Worm (Caenorhabditis elegans) whole organism, young adult: Measurements from ENCODE around the gene F08D12.4.

Experiments used
- B0261.1 ChIP-seq: sonication (generic microtip); optimal IDR thresholded peaks from 2 replicates; lab custom pipeline; 2016; ENCODE audit warnings: mild to moderate bottlenecking, missing genetic modification characterization, moderate library complexity, missing compliant biosample characterization
- F39B2.1 ChIP-seq: fragments of 200-800 bp; sonication (Bioruptor generic); IDR thresholded peaks from 2 replicates; pipeline ENCODE4 v1.3.6; 2022; ENCODE audit warnings: missing genetic modification reagents, missing genetic modification characterization, missing compliant biosample characterization
- F57C9.4 ChIP-seq: sonication (generic microtip); optimal IDR thresholded peaks from 2 replicates; lab custom pipeline; 2017; ENCODE audit warnings: mild to moderate bottlenecking, missing genetic modification characterization, missing compliant biosample characterization
- K11D2.4 ChIP-seq: fragments of 200-800 bp; sonication (Bioruptor generic); IDR thresholded peaks from 2 replicates; pipeline ENCODE4 v1.3.6; 2022; ENCODE audit warnings: missing genetic modification reagents, missing genetic modification characterization, missing compliant biosample characterization
- T07F8.4 ChIP-seq: sonication (generic microtip); optimal IDR thresholded peaks from 2 replicates; lab custom pipeline; 2016; ENCODE audit warnings: mild to moderate bottlenecking, missing genetic modification characterization, moderate library complexity, missing compliant biosample characterization
- Y95B8A.8 ChIP-seq: fragments of 200-800 bp; sonication (Bioruptor generic); IDR thresholded peaks from 2 replicates; pipeline ENCODE4 v1.3.6; 2022; ENCODE audit warnings: missing genetic modification reagents, missing genetic modification characterization, missing compliant biosample characterization
- atf-7 ChIP-seq: sonication (generic microtip); optimal IDR thresholded peaks from 2 replicates; lab custom pipeline; 2017; ENCODE audit warnings: mild to moderate bottlenecking, missing genetic modification characterization, missing compliant biosample characterization
- athp-1 ChIP-seq: sonication (generic microtip); optimal IDR thresholded peaks from 2 replicates; lab custom pipeline; 2017; ENCODE audit warnings: mild to moderate bottlenecking, missing genetic modification characterization, missing compliant biosample characterization
- attf-6 ChIP-seq: fragments of 200-800 bp; sonication (Bioruptor generic); IDR thresholded peaks from 2 replicates; pipeline ENCODE4 v1.3.6; 2022; ENCODE audit warnings: missing genetic modification reagents, missing genetic modification characterization, missing compliant biosample characterization
- ceh-79 ChIP-seq: sonication (generic microtip); optimal IDR thresholded peaks from 2 replicates; lab custom pipeline; 2017; ENCODE audit warnings: mild to moderate bottlenecking, missing genetic modification characterization, missing compliant biosample characterization
- dox-1 ChIP-seq: fragments of 200-800 bp; sonication (Bioruptor generic); IDR thresholded peaks from 2 replicates; pipeline ENCODE4 v1.3.6; 2022; ENCODE audit warnings: missing genetic modification reagents, missing genetic modification characterization, missing compliant biosample characterization
- efl-1 ChIP-seq: fragments of 150-350 bp; optimal IDR thresholded peaks from 2 replicates; lab custom pipeline; 2014; ENCODE audit warnings: missing biosample characterization, missing genetic modification reagents, missing genetic modification characterization
- egl-18 ChIP-seq: fragments of 200-800 bp; sonication (Bioruptor generic); IDR thresholded peaks from 2 replicates; pipeline ENCODE4 v1.3.6; 2022; ENCODE audit warnings: missing genetic modification reagents, missing genetic modification characterization, missing compliant biosample characterization
- egl-44 ChIP-seq: fragments of 200-800 bp; sonication (Bioruptor generic); IDR thresholded peaks from 2 replicates; pipeline ENCODE4 v1.3.6; 2022; ENCODE audit warnings: missing genetic modification reagents, missing genetic modification characterization, missing compliant biosample characterization
- ets-4 ChIP-seq: fragments of 200-800 bp; sonication (Bioruptor generic); optimal IDR thresholded peaks from 2 replicates; lab custom pipeline; 2018; ENCODE audit warnings: mild to moderate bottlenecking, missing genetic modification characterization, missing compliant biosample characterization
- fkh-3 ChIP-seq: sonication (generic microtip); optimal IDR thresholded peaks from 2 replicates; lab custom pipeline; 2016; ENCODE audit warnings: mild to moderate bottlenecking, missing genetic modification characterization, missing compliant biosample characterization
- him-1 ChIP-seq: sonication (generic microtip); optimal IDR thresholded peaks from 2 replicates; lab custom pipeline; 2016; ENCODE audit warnings: missing genotype, missing genetic modification reagents, missing genetic modification characterization, missing compliant biosample characterization
- hlh-26 ChIP-seq: fragments of 200-800 bp; sonication (Bioruptor generic); conservative IDR thresholded peaks from 2 replicates; pipeline ENCODE4 v1.3.6; 2022; ENCODE audit warnings: missing genetic modification reagents, missing genetic modification characterization, missing compliant biosample characterization
- hmg-1.2 ChIP-seq: fragments of 200-800 bp; sonication (Bioruptor generic); IDR thresholded peaks from 2 replicates; pipeline ENCODE4 v1.3.6; 2022; ENCODE audit warnings: missing genetic modification reagents, missing genetic modification characterization, missing compliant biosample characterization
- let-526 ChIP-seq: fragments of 200-800 bp; sonication (Bioruptor generic); IDR thresholded peaks from 2 replicates; pipeline ENCODE4 v1.3.6; 2022; ENCODE audit warnings: missing genetic modification reagents, missing genetic modification characterization, missing compliant biosample characterization
- let-607 ChIP-seq, 2 experiments: fragments of 200-800 bp in 1 of 2; sonication (Bioruptor generic) in 1 of 2; sonication (generic microtip) in 1 of 2; optimal IDR thresholded peaks; 2 replicates each; lab custom pipeline; 2016 to 2018; ENCODE audit warnings: mild to moderate bottlenecking in 2 of 2, missing compliant biosample characterization in 2 of 2, missing genetic modification characterization in 2 of 2, moderate library complexity in 2 of 2, missing genotype in 1 of 2
- lsl-1 ChIP-seq: fragments of 200-800 bp; sonication (Bioruptor generic); optimal IDR thresholded peaks from 2 replicates; lab custom pipeline; 2018; ENCODE audit warnings: mild to moderate bottlenecking, missing genetic modification characterization, moderate library complexity, missing compliant biosample characterization
- madf-10 ChIP-seq: sonication (generic microtip); optimal IDR thresholded peaks from 2 replicates; lab custom pipeline; 2016; ENCODE audit warnings: mild to moderate bottlenecking, missing genetic modification characterization, missing compliant biosample characterization
- madf-6 ChIP-seq: fragments of 200-800 bp; sonication (Bioruptor generic); IDR thresholded peaks from 2 replicates; pipeline ENCODE4 v1.3.6; 2022; ENCODE audit warnings: missing genetic modification reagents, missing genetic modification characterization, missing compliant biosample characterization
- madf-8 ChIP-seq: fragments of 200-800 bp; sonication (Bioruptor generic); conservative IDR thresholded peaks from 2 replicates; pipeline ENCODE4 v1.3.6; 2022; ENCODE audit warnings: missing genetic modification reagents, missing genetic modification characterization, missing compliant biosample characterization
- mcd-1 ChIP-seq: fragments of 200-800 bp; sonication (Bioruptor generic); IDR thresholded peaks from 2 replicates; pipeline ENCODE4 v1.3.6; 2022; ENCODE audit warnings: missing genetic modification reagents, missing genetic modification characterization, missing compliant biosample characterization
- mel-28 ChIP-seq: sonication (generic microtip); optimal IDR thresholded peaks from 2 replicates; lab custom pipeline; 2016; ENCODE audit warnings: borderline replicate concordance, mild to moderate bottlenecking, missing genetic modification characterization, missing compliant biosample characterization
- mes-4 ChIP-seq: sonication (generic microtip); optimal IDR thresholded peaks from 2 replicates; lab custom pipeline; 2016; ENCODE audit warnings: missing genotype, missing genetic modification characterization, missing compliant biosample characterization
- sea-2 ChIP-seq: fragments of 200-800 bp; sonication (Bioruptor generic); IDR thresholded peaks from 2 replicates; pipeline ENCODE4 v1.3.6; 2022; ENCODE audit warnings: missing genetic modification characterization, missing compliant biosample characterization
- snpc-1.3 ChIP-seq: sonication (generic microtip); optimal IDR thresholded peaks from 2 replicates; lab custom pipeline; 2017; ENCODE audit warnings: missing genetic modification characterization, mild to moderate bottlenecking, missing compliant biosample characterization, antibody characterized with exemption, moderate library complexity, missing genotype, missing genetic modification reagents; ENCODE audit not compliant: insufficient read depth
- snpc-4 ChIP-seq, 5 experiments: fragments of 150-350 bp in 1 of 5; sonication (generic microtip) in 4 of 5; optimal IDR thresholded peaks; 2 replicates each; lab custom pipeline; 2014 to 2018; ENCODE audit warnings: missing genetic modification characterization in 5 of 5, missing biosample characterization in 3 of 5, antibody characterized with exemption in 2 of 5, mild to moderate bottlenecking in 2 of 5, missing compliant biosample characterization in 2 of 5, missing genotype in 2 of 5, moderate library complexity in 2 of 5, missing genetic modification reagents in 1 of 5
- sptf-2 ChIP-seq: fragments of 200-800 bp; sonication (Bioruptor generic); optimal IDR thresholded peaks from 2 replicates; lab custom pipeline; 2018; ENCODE audit warnings: mild to moderate bottlenecking, missing genetic modification characterization, missing compliant biosample characterization
- tbp1 ChIP-seq: fragments of 200-800 bp; sonication (Bioruptor generic); optimal IDR thresholded peaks from 2 replicates; lab custom pipeline; 2018; ENCODE audit warnings: mild to moderate bottlenecking, missing genetic modification characterization, missing compliant biosample characterization
- tlf-1 ChIP-seq: fragments of 200-800 bp; sonication (Bioruptor generic); optimal IDR thresholded peaks from 2 replicates; lab custom pipeline; 2018; ENCODE audit warnings: mild to moderate bottlenecking, missing genetic modification characterization, missing compliant biosample characterization
- xnd-1 ChIP-seq: sonication (generic microtip); optimal IDR thresholded peaks from 2 replicates; lab custom pipeline; 2016; ENCODE audit warnings: missing genotype, missing genetic modification reagents, missing genetic modification characterization, missing compliant biosample characterization
- zfh-2 ChIP-seq: fragments of 200-800 bp; sonication (Bioruptor generic); conservative IDR thresholded peaks from 2 replicates; pipeline ENCODE4 v1.3.6; 2022; ENCODE audit warnings: missing genetic modification reagents, missing genetic modification characterization, missing compliant biosample characterization
- ztf-22 ChIP-seq: fragments of 200-800 bp; sonication (Bioruptor generic); optimal IDR thresholded peaks from 2 replicates; lab custom pipeline; 2018; ENCODE audit warnings: mild to moderate bottlenecking, missing genetic modification characterization, moderate library complexity, missing compliant biosample characterization

F08D12.4 gene

ce11 chrII:2805566-2805965 lies 27.6 kb downstream of the F08D12.4 start:
- TF ChIP-seq ets-4 (GFP tag; lab: Kevin White, UChicago) (no peak), fkh-3 (no peak), B0261.1 (tag; lab: Kevin White, UChicago) (no peak), T07F8.4 (tag; lab: Kevin White, UChicago) (no peak), attf-6 (GFP tag; lab: Robert Waterston, UW) (no peak), ztf-22 (GFP tag; lab: Kevin White, UChicago) (no peak), ceh-79 (tag; lab: Kevin White, UChicago) (no peak), sptf-2 (GFP tag; lab: Kevin White, UChicago) (no peak), madf-6 (GFP tag; lab: Robert Waterston, UW) (no peak), mcd-1 (GFP tag; lab: Robert Waterston, UW) (no peak), madf-8 (GFP tag; lab: Robert Waterston, UW) (no peak), atf-7 (no peak), tlf-1 (GFP tag; lab: Kevin White, UChicago) (no peak), F57C9.4 (no peak), mel-28 (no peak), madf-10 (tag; lab: Kevin White, UChicago) (no peak), Y95B8A.8 (GFP tag; lab: Robert Waterston, UW) (no peak), F39B2.1 (GFP tag; lab: Robert Waterston, UW) (no peak), let-607 (tag; optimal IDR thresholded peaks at IDR 0.05; lab: Kevin White, UChicago) (no peak)

- TF ChIP-seq ets-4 (GFP tag; lab: Kevin White, UChicago), result no peak
- TF ChIP-seq dox-1, result no peak
- 0 out of 2 replicates have a peak, but pooled peaks have one; percentile 43 for TF ChIP-seq zfh-2 (GFP tag; lab: Robert Waterston, UW)
- no peak for TF ChIP-seq athp-1 (tag; lab: Kevin White, UChicago)
- peak; percentile 80 for TF ChIP-seq hmg-1.2
Observed at ce11 chrII:2807674-2808206, 29.8 kb downstream of the F08D12.4 start, which contains the start of gene K12H6.12. Gene K12H6.12 (plus strand): TSS chrII:2808156.

- peak; percentile 94 for TF ChIP-seq lsl-1 (GFP tag; lab: Kevin White, UChicago)
- TF ChIP-seq K11D2.4 (GFP tag; lab: Robert Waterston, UW), result no peak
- peak; percentile 85 for TF ChIP-seq xnd-1 (tag; lab: Kevin White, UChicago)
- no peak for TF ChIP-seq snpc-4 (GFP tag; optimal IDR thresholded peaks at IDR 0.05; lab: Kevin White, UChicago)
- TF ChIP-seq snpc-4 (tag; optimal IDR thresholded peaks at IDR 0.05; lab: Kevin White, UChicago), result no peak
- no peak for TF ChIP-seq fkh-3
- 0 out of 2 replicates have a peak, but pooled peaks have one; percentile 14 for TF ChIP-seq mcd-1 (GFP tag; lab: Robert Waterston, UW)
- no peak for TF ChIP-seq egl-44
- no peak for TF ChIP-seq zfh-2 (GFP tag; lab: Robert Waterston, UW)
- TF ChIP-seq madf-6 (GFP tag; lab: Robert Waterston, UW), result peak; percentile 86
- no peak for TF ChIP-seq let-526 (GFP tag; lab: Robert Waterston, UW)
- TF ChIP-seq him-1 (tag; lab: Kevin White, UChicago), result no peak
- TF ChIP-seq tbp1 (GFP tag; lab: Kevin White, UChicago), result no peak
- no peak for TF ChIP-seq mes-4 (tag; lab: Kevin White, UChicago)
- peak; percentile 28 for TF ChIP-seq snpc-1.3 (tag; lab: Kevin White, UChicago)
- no peak for TF ChIP-seq sea-2 (GFP tag; lab: Robert Waterston, UW)
- no peak for TF ChIP-seq egl-18 (GFP tag; lab: Robert Waterston, UW)
- peak; percentile 48; the same call in 1 of the 2 replicates for TF ChIP-seq madf-8 (GFP tag; lab: Robert Waterston, UW)
- no peak for TF ChIP-seq hlh-26 (GFP tag; lab: Robert Waterston, UW)
- TF ChIP-seq efl-1 (GFP tag; lab: Kevin White, UChicago), result peak; percentile 12
Observed at ce11 chrII:2815017-2815416, 37.1 kb downstream of the F08D12.4 start.
